Worm (Caenorhabditis elegans) whole organism, L1 larva: ENCODE results near the gene srv-34.

Experiments
- ama-1 ChIP-seq: fragments of 150-350 bp; optimal IDR thresholded peaks from 2 replicates; lab custom pipeline; 2014
- fkh-10 ChIP-seq: sonication (generic microtip); optimal IDR thresholded peaks from 2 replicates; lab custom pipeline; 2017; ENCODE audit warnings: missing biosample characterization, missing genetic modification reagents, missing genetic modification characterization
- fkh-4 ChIP-seq: sonication (generic microtip); optimal IDR thresholded peaks from 2 replicates; lab custom pipeline; 2016; ENCODE audit warnings: missing compliant biosample characterization, missing genetic modification characterization, borderline replicate concordance
- nhr-20 ChIP-seq: sonication (generic microtip); optimal IDR thresholded peaks from 2 replicates; lab custom pipeline; 2016; ENCODE audit warnings: mild to moderate bottlenecking, missing genetic modification characterization, missing compliant biosample characterization
- nhr-76 ChIP-seq: sonication (generic microtip); optimal IDR thresholded peaks from 2 replicates; lab custom pipeline; 2017; ENCODE audit warnings: missing biosample characterization, missing genetic modification characterization
- nhr-77 ChIP-seq: fragments of 150-350 bp; optimal IDR thresholded peaks from 2 replicates; lab custom pipeline; 2014; ENCODE audit warnings: missing biosample characterization, missing genetic modification characterization
- sox-4 ChIP-seq: sonication (generic microtip); optimal IDR thresholded peaks from 2 replicates; lab custom pipeline; 2016; ENCODE audit warnings: missing genetic modification characterization, missing compliant biosample characterization
- unc-30 ChIP-seq: sonication (generic microtip); optimal IDR thresholded peaks from 2 replicates; lab custom pipeline; 2017; ENCODE audit warnings: missing biosample characterization, missing genetic modification characterization
- unc-98 ChIP-seq: fragments of 200-800 bp; sonication (Bioruptor generic); IDR thresholded peaks from 2 replicates; pipeline ENCODE4 v1.3.6; 2022; ENCODE audit warnings: missing genetic modification characterization, missing compliant biosample characterization
- zag-1 ChIP-seq: fragments of 150-350 bp; optimal IDR thresholded peaks from 2 replicates; lab custom pipeline; 2014; ENCODE audit warnings: missing biosample characterization, missing genetic modification characterization
- zip-4 ChIP-seq: fragments of 200-800 bp; sonication (Bioruptor generic); optimal IDR thresholded peaks from 2 replicates; lab custom pipeline; 2018; ENCODE audit warnings: mild to moderate bottlenecking, missing genetic modification characterization, moderate library complexity, missing compliant biosample characterization

- TF ChIP-seq ama-1 (lab: Kevin White, UChicago) (no peak), nhr-77 (tag; lab: Kevin White, UChicago) (no peak), zip-4 (GFP tag; lab: Kevin White, UChicago) (no peak), sox-4 (tag; lab: Kevin White, UChicago) (no peak), unc-30 (no peak), unc-98 (GFP tag; lab: Robert Waterston, UW) (no peak), zag-1 (no peak), nhr-76 (no peak), fkh-4 (tag; lab: Kevin White, UChicago) (no peak), nhr-20 (tag; lab: Kevin White, UChicago) (no peak), fkh-10 (GFP tag; lab: Kevin White, UChicago) (no peak)
Observed at ce11 chrV:16367575-16367974, 7.0 kb downstream of the srv-34 start, which contains the start of gene W08G11.3.
